Worm (Caenorhabditis elegans): ENCODE data around the gene mrpl-30.

mrpl-30 gene

ce11 chrIII:2418981-2419380 lies 8.2 kb upstream of the mrpl-30 start:
- TF ChIP-seq W03F9.2 (tag; optimal IDR thresholded peaks at IDR 0.05): no peak
- TF ChIP-seq dao-5 (tag; optimal IDR thresholded peaks at IDR 0.05): no peak
- no peak for TF ChIP-seq him-1 (tag; optimal IDR thresholded peaks at IDR 0.05)

ce11 chrIII:2418159-2418658 lies 7.4 kb upstream of the mrpl-30 start, which contains the start of the genes W04B5.5 and W04B5.3:
W04B5.5 (minus strand) TSS chrIII:2418209.
W04B5.3 (plus strand) TSS chrIII:2418514.
- no peak for TF ChIP-seq W03F9.2 (tag; optimal IDR thresholded peaks at IDR 0.05)
- no peak for TF ChIP-seq dao-5 (tag; optimal IDR thresholded peaks at IDR 0.05)

ce11 chrIII:2401126-2402123 lies 9.3 kb downstream of the mrpl-30 start, which contains the start of the genes cic-1 and strm-1:
cic-1 (minus strand) TSS chrIII:2401221.
strm-1 (plus strand) TSS chrIII:2402070.
- no peak for TF ChIP-seq him-1 (tag; optimal IDR thresholded peaks at IDR 0.05)
- peak; percentile 53 for TF ChIP-seq W03F9.2 (tag; optimal IDR thresholded peaks at IDR 0.05)

- TF ChIP-seq him-1 (tag; optimal IDR thresholded peaks at IDR 0.05) (no peak), dao-5 (tag; optimal IDR thresholded peaks at IDR 0.05) (no peak), W03F9.2 (tag; optimal IDR thresholded peaks at IDR 0.05) (no peak)
Measured at ce11 chrIII:2393666-2394154, 17.1 kb downstream of the mrpl-30 start.

ce11 chrIII:2391704-2392103 lies 19.1 kb downstream of the mrpl-30 start:
- TF ChIP-seq W03F9.2 (tag; optimal IDR thresholded peaks at IDR 0.05) (no peak), dao-5 (tag; optimal IDR thresholded peaks at IDR 0.05) (no peak), him-1 (tag; optimal IDR thresholded peaks at IDR 0.05) (no peak)

ce11 chrIII:2386483-2386882 lies 24.3 kb downstream of the mrpl-30 start, which contains the start of gene H14E04.3:
H14E04.3 (minus strand) TSS chrIII:2386583.
- TF ChIP-seq dao-5 (tag; optimal IDR thresholded peaks at IDR 0.05) (no peak), him-1 (tag; optimal IDR thresholded peaks at IDR 0.05) (no peak), W03F9.2 (tag; optimal IDR thresholded peaks at IDR 0.05) (no peak)

ce11 chrIII:2384364-2384763 lies 26.4 kb downstream of the mrpl-30 start:
- TF ChIP-seq W03F9.2 (tag; optimal IDR thresholded peaks at IDR 0.05) (no peak), him-1 (tag; optimal IDR thresholded peaks at IDR 0.05) (no peak), dao-5 (tag; optimal IDR thresholded peaks at IDR 0.05) (no peak)

- peak; percentile 44 for TF ChIP-seq W03F9.2 (tag; optimal IDR thresholded peaks at IDR 0.05)
- no peak for TF ChIP-seq dao-5 (tag; optimal IDR thresholded peaks at IDR 0.05)
- no peak for TF ChIP-seq him-1 (tag; optimal IDR thresholded peaks at IDR 0.05)
Measured at ce11 chrIII:2375918-2376317, 34.9 kb downstream of the mrpl-30 start, which contains the start of gene H14E04.2. H14E04.2 (plus strand) TSS chrIII:2376193.

ce11 chrIII:2371864-2372263 lies 38.9 kb downstream of the mrpl-30 start, which contains the start of gene H04J21.1:
H04J21.1 (minus strand) TSS chrIII:2371964.
- no peak for TF ChIP-seq W03F9.2 (tag; optimal IDR thresholded peaks at IDR 0.05)
- TF ChIP-seq him-1 (tag; optimal IDR thresholded peaks at IDR 0.05): no peak
- TF ChIP-seq dao-5 (tag; optimal IDR thresholded peaks at IDR 0.05): no peak

- no peak for TF ChIP-seq dao-5 (tag; optimal IDR thresholded peaks at IDR 0.05)
- no peak for TF ChIP-seq him-1 (tag; optimal IDR thresholded peaks at IDR 0.05)
- no peak for TF ChIP-seq W03F9.2 (tag; optimal IDR thresholded peaks at IDR 0.05)
Measured at ce11 chrIII:2368424-2368823, 42.4 kb downstream of the mrpl-30 start, which contains the start of gene H04J21.4. H04J21.4 (minus strand) TSS chrIII:2368524.

ce11 chrIII:2362648-2363047 lies 48.1 kb downstream of the mrpl-30 start, which contains the start of gene srd-69:
srd-69 (plus strand) TSS chrIII:2362948.
- TF ChIP-seq W03F9.2 (tag; optimal IDR thresholded peaks at IDR 0.05) (no peak), dao-5 (tag; optimal IDR thresholded peaks at IDR 0.05) (no peak), him-1 (tag; optimal IDR thresholded peaks at IDR 0.05) (no peak)

Data from whole organism, L4/young adult.